Worm (Caenorhabditis elegans): Measurements from ENCODE around the gene F43C11.8.

ce11 chrII:2306741-2307140, 25.6 kb upstream of the F43C11.8 start, which contains the start of gene B0281.3:
- TF ChIP-seq lir-3 (tag; optimal IDR thresholded peaks at IDR 0.05), result no peak
- TF ChIP-seq lin-39 (tag; optimal IDR thresholded peaks at IDR 0.05), result no peak
- TF ChIP-seq ceh-82 (tag; optimal IDR thresholded peaks at IDR 0.05), result no peak

Measured in whole organism, L4 larva.